Fruit fly (Drosophila melanogaster) whole organism, prepupa: ENCODE data around the gene betaTub85D.

Experiments
- Blimp-1 ChIP-seq: fragments of 200-800 bp; sonication (Bioruptor generic); optimal IDR thresholded peaks from 3 replicates; lab custom pipeline; 2017; ENCODE audit warnings: missing biosample characterization, missing genetic modification characterization, mild to moderate bottlenecking, moderate library complexity, missing genetic modification reagents
- CG10631 ChIP-seq: fragments of 200-800 bp; sonication (Bioruptor generic); optimal IDR thresholded peaks from 2 replicates; lab custom pipeline; 2016; ENCODE audit warnings: missing biosample characterization, missing genetic modification characterization
- CG10669 ChIP-seq: fragments of 200-800 bp; sonication (Bioruptor generic); optimal IDR thresholded peaks from 3 replicates; lab custom pipeline; 2018; ENCODE audit warnings: missing biosample characterization, mild to moderate bottlenecking, missing genetic modification characterization, moderate library complexity
- CG11762 ChIP-seq: fragments of 200-800 bp; sonication (Bioruptor generic); optimal IDR thresholded peaks from 3 replicates; lab custom pipeline; 2016; ENCODE audit warnings: missing biosample characterization, missing genetic modification characterization; ENCODE audit not compliant: insufficient read depth
- CG11902 ChIP-seq: fragments of 200-800 bp; sonication (Bioruptor generic); optimal IDR thresholded peaks from 3 replicates; lab custom pipeline; 2016; ENCODE audit warnings: missing biosample characterization, missing genetic modification characterization
- CG15336 ChIP-seq: fragments of 200-800 bp; sonication (Bioruptor generic); IDR thresholded peaks from 2 replicates; pipeline ENCODE4 v1.3.6; 2022; ENCODE audit warnings: missing biosample characterization, missing genetic modification characterization
- CG1621 ChIP-seq: fragments of 200-800 bp; sonication (Bioruptor generic); optimal IDR thresholded peaks from 3 replicates; lab custom pipeline; 2018; ENCODE audit warnings: missing biosample characterization, mild to moderate bottlenecking, missing genetic modification characterization
- CG16779 ChIP-seq: fragments of 200-800 bp; sonication (Bioruptor generic); optimal IDR thresholded peaks from 3 replicates; lab custom pipeline; 2017; ENCODE audit warnings: missing biosample characterization, mild to moderate bottlenecking, missing genetic modification characterization
- CG3032 ChIP-seq: fragments of 200-800 bp; optimal IDR thresholded peaks from 2 replicates; lab custom pipeline; 2019; ENCODE audit warnings: missing biosample characterization, mild to moderate bottlenecking, missing genetic modification characterization, moderate library complexity
- CG31627 ChIP-seq: fragments of 200-800 bp; sonication (Bioruptor generic); optimal IDR thresholded peaks from 3 replicates; lab custom pipeline; 2016; ENCODE audit warnings: missing biosample characterization, missing genetic modification characterization
- CG32006 ChIP-seq: fragments of 200-800 bp; sonication (Bioruptor generic); optimal IDR thresholded peaks from 3 replicates; lab custom pipeline; 2017; ENCODE audit warnings: missing biosample characterization, mild to moderate bottlenecking, missing genetic modification characterization
- CG3919 ChIP-seq: fragments of 200-800 bp; sonication (Bioruptor generic); optimal IDR thresholded peaks from 3 replicates; lab custom pipeline; 2016; ENCODE audit warnings: missing biosample characterization, missing genetic modification characterization
- CG4318 ChIP-seq: fragments of 200-800 bp; sonication (Bioruptor generic); optimal IDR thresholded peaks from 3 replicates; lab custom pipeline; 2017; ENCODE audit warnings: missing biosample characterization, mild to moderate bottlenecking, missing genetic modification characterization
- CG6163 ChIP-seq: fragments of 200-800 bp; sonication (Bioruptor generic); IDR thresholded peaks from 3 replicates; pipeline ENCODE4 v1.3.6; 2022; ENCODE audit warnings: missing biosample characterization, missing genetic modification characterization
- CG6276 ChIP-seq: fragments of 200-800 bp; sonication (Bioruptor generic); optimal IDR thresholded peaks from 2 replicates; lab custom pipeline; 2017; ENCODE audit warnings: missing biosample characterization, mild to moderate bottlenecking, missing genetic modification characterization
- CG6854 ChIP-seq: fragments of 200-800 bp; sonication (Bioruptor generic); optimal IDR thresholded peaks from 2 replicates; lab custom pipeline; 2017; ENCODE audit warnings: missing biosample characterization, mild to moderate bottlenecking, missing genetic modification characterization
- CG7368 ChIP-seq: fragments of 200-800 bp; sonication (Bioruptor generic); optimal IDR thresholded peaks from 3 replicates; lab custom pipeline; 2016; ENCODE audit warnings: missing biosample characterization, missing genetic modification characterization
- CG8119 ChIP-seq: fragments of 200-800 bp; sonication (Bioruptor generic); IDR thresholded peaks from 3 replicates; pipeline ENCODE4 v1.3.6; 2022; ENCODE audit warnings: missing biosample characterization, missing genetic modification characterization
- CG8319 ChIP-seq: fragments of 200-800 bp; sonication (Bioruptor generic); optimal IDR thresholded peaks from 3 replicates; lab custom pipeline; 2016; ENCODE audit warnings: missing biosample characterization, missing genetic modification characterization
- CG8632 ChIP-seq: fragments of 200-800 bp; sonication (Bioruptor generic); optimal IDR thresholded peaks from 3 replicates; lab custom pipeline; 2016; ENCODE audit warnings: missing biosample characterization, missing genetic modification characterization
- CG9139 ChIP-seq: fragments of 200-800 bp; sonication (Bioruptor generic); optimal IDR thresholded peaks from 3 replicates; lab custom pipeline; 2017; ENCODE audit warnings: missing biosample characterization, mild to moderate bottlenecking, missing genetic modification characterization
- Eip75B ChIP-seq: fragments of 200-800 bp; sonication (Bioruptor generic); optimal IDR thresholded peaks from 3 replicates; lab custom pipeline; 2016; ENCODE audit warnings: missing biosample characterization, missing genetic modification characterization
- Eip78C ChIP-seq: fragments of 200-800 bp; sonication (Bioruptor generic); peaks from one replicate; lab custom pipeline; 2016; ENCODE audit warnings: missing biosample characterization, missing genetic modification characterization
- Eip93F ChIP-seq: fragments of 200-800 bp; sonication (Bioruptor generic); optimal IDR thresholded peaks from 2 replicates; lab custom pipeline; 2016; ENCODE audit warnings: missing biosample characterization, mild to moderate bottlenecking, missing genetic modification characterization
- Ets21C ChIP-seq: fragments of 200-800 bp; sonication (Bioruptor generic); optimal IDR thresholded peaks from 3 replicates; lab custom pipeline; 2016; ENCODE audit warnings: missing biosample characterization, missing genetic modification characterization
- Gug ChIP-seq: fragments of 200-800 bp; sonication (Bioruptor generic); IDR thresholded peaks from 2 replicates; pipeline ENCODE4 v1.3.6; 2022; ENCODE audit warnings: missing biosample characterization, missing genetic modification characterization
- Hr38 ChIP-seq: sonication (Bioruptor generic); optimal IDR thresholded peaks from 2 replicates; lab custom pipeline; 2016; ENCODE audit warnings: missing biosample characterization, missing genetic modification characterization
- Hr4 ChIP-seq: fragments of 200-800 bp; sonication (Bioruptor generic); optimal IDR thresholded peaks from 3 replicates; lab custom pipeline; 2016; ENCODE audit warnings: missing biosample characterization, missing genetic modification characterization
- Lpt ChIP-seq: fragments of 200-800 bp; sonication (Bioruptor generic); optimal IDR thresholded peaks from 3 replicates; lab custom pipeline; 2016; ENCODE audit warnings: missing biosample characterization, missing genetic modification characterization
- Met ChIP-seq: fragments of 200-800 bp; sonication (Bioruptor generic); optimal IDR thresholded peaks from 3 replicates; lab custom pipeline; 2016; ENCODE audit warnings: missing biosample characterization, missing genetic modification characterization
- OdsH ChIP-seq: fragments of 200-800 bp; sonication (Bioruptor generic); optimal IDR thresholded peaks from 3 replicates; lab custom pipeline; 2016; ENCODE audit warnings: missing biosample characterization, missing genetic modification characterization
- Smox ChIP-seq: fragments of 200-800 bp; sonication (Bioruptor generic); optimal IDR thresholded peaks from 3 replicates; lab custom pipeline; 2016; ENCODE audit warnings: missing biosample characterization, missing genetic modification characterization
- Sox102F ChIP-seq: fragments of 200-800 bp; sonication (Bioruptor generic); optimal IDR thresholded peaks from 2 replicates; lab custom pipeline; 2016; ENCODE audit warnings: missing biosample characterization, mild to moderate bottlenecking, missing genetic modification characterization
- Sox14 ChIP-seq: fragments of 200-800 bp; sonication (Bioruptor generic); optimal IDR thresholded peaks from 3 replicates; lab custom pipeline; 2016; ENCODE audit warnings: missing biosample characterization, missing genetic modification characterization
- Sox15 ChIP-seq: fragments of 200-800 bp; sonication (Bioruptor generic); optimal IDR thresholded peaks from 3 replicates; lab custom pipeline; 2016; ENCODE audit warnings: missing biosample characterization, missing genetic modification characterization
- achi ChIP-seq: fragments of 200-800 bp; sonication (Bioruptor generic); optimal IDR thresholded peaks from 3 replicates; lab custom pipeline; 2016; ENCODE audit warnings: missing biosample characterization, missing genetic modification characterization
- acj6 ChIP-seq: fragments of 200-800 bp; sonication (Bioruptor generic); optimal IDR thresholded peaks from 3 replicates; lab custom pipeline; 2016; ENCODE audit warnings: missing biosample characterization, missing genetic modification characterization
- cyc ChIP-seq: fragments of 200-800 bp; sonication (Bioruptor generic); optimal IDR thresholded peaks from 3 replicates; lab custom pipeline; 2016; ENCODE audit warnings: missing biosample characterization, missing genetic modification characterization
- dac ChIP-seq: fragments of 200-800 bp; sonication (Bioruptor generic); optimal IDR thresholded peaks from 2 replicates; lab custom pipeline; 2017; ENCODE audit warnings: missing biosample characterization, mild to moderate bottlenecking, missing genetic modification characterization
- dsx ChIP-seq: fragments of 200-800 bp; optimal IDR thresholded peaks from 3 replicates; lab custom pipeline; 2019; ENCODE audit warnings: missing biosample characterization, mild to moderate bottlenecking, missing genetic modification characterization, moderate library complexity; ENCODE audit not compliant: poor library complexity, severe bottlenecking
- eg ChIP-seq: fragments of 200-800 bp; sonication (Bioruptor generic); IDR thresholded peaks from 3 replicates; pipeline ENCODE4 v1.3.6; 2022; ENCODE audit warnings: missing biosample characterization, missing genetic modification characterization
- fd59A ChIP-seq: fragments of 200-800 bp; sonication (Bioruptor generic); optimal IDR thresholded peaks from 2 replicates; lab custom pipeline; 2017; ENCODE audit warnings: missing biosample characterization, mild to moderate bottlenecking, missing genetic modification characterization, missing genetic modification reagents
- fd85E ChIP-seq: fragments of 200-800 bp; sonication (Bioruptor generic); optimal IDR thresholded peaks from 3 replicates; lab custom pipeline; 2016; ENCODE audit warnings: missing biosample characterization, missing genetic modification characterization
- lz ChIP-seq: fragments of 200-800 bp; sonication (Bioruptor generic); optimal IDR thresholded peaks from 3 replicates; lab custom pipeline; 2016; ENCODE audit warnings: missing biosample characterization, missing genetic modification characterization
- net ChIP-seq: fragments of 200-800 bp; sonication (Bioruptor generic); optimal IDR thresholded peaks from 3 replicates; lab custom pipeline; 2016; ENCODE audit warnings: missing biosample characterization, missing genetic modification characterization
- pdm3 ChIP-seq: fragments of 200-800 bp; sonication (Bioruptor generic); optimal IDR thresholded peaks from 3 replicates; lab custom pipeline; 2016; ENCODE audit warnings: missing biosample characterization, missing genetic modification characterization
- salr ChIP-seq, 2 experiments: fragments of 200-800 bp; sonication (Bioruptor generic); optimal IDR thresholded peaks; 3 replicates each; lab custom pipeline; 2016 to 2018; ENCODE audit warnings: missing biosample characterization in 2 of 2, missing genetic modification characterization in 2 of 2, mild to moderate bottlenecking in 1 of 2
- spab ChIP-seq: fragments of 200-800 bp; sonication (Bioruptor generic); optimal IDR thresholded peaks from 2 replicates; lab custom pipeline; 2017; ENCODE audit warnings: missing biosample characterization, mild to moderate bottlenecking, missing genetic modification characterization, missing genetic modification reagents
- ss ChIP-seq, 2 experiments: fragments of 200-800 bp; sonication (Bioruptor generic); optimal IDR thresholded peaks; 2 replicates in 1 of 2; 3 replicates in 1 of 2; lab custom pipeline; 2017 to 2018; ENCODE audit warnings: mild to moderate bottlenecking in 2 of 2, missing biosample characterization in 2 of 2, missing genetic modification characterization in 2 of 2, moderate library complexity in 1 of 2
- svp ChIP-seq: fragments of 200-800 bp; sonication (Bioruptor generic); peaks from one replicate; lab custom pipeline; 2016; ENCODE audit warnings: missing biosample characterization, missing genetic modification characterization
- topi ChIP-seq: fragments of 200-800 bp; sonication (Bioruptor generic); optimal IDR thresholded peaks from 3 replicates; lab custom pipeline; 2016; ENCODE audit warnings: missing biosample characterization, missing genetic modification characterization
- vri ChIP-seq: fragments of 200-800 bp; sonication (Bioruptor generic); optimal IDR thresholded peaks from 3 replicates; lab custom pipeline; 2016; ENCODE audit warnings: missing biosample characterization, mild to moderate bottlenecking, missing genetic modification characterization

The betaTub85D gene

DNA sequence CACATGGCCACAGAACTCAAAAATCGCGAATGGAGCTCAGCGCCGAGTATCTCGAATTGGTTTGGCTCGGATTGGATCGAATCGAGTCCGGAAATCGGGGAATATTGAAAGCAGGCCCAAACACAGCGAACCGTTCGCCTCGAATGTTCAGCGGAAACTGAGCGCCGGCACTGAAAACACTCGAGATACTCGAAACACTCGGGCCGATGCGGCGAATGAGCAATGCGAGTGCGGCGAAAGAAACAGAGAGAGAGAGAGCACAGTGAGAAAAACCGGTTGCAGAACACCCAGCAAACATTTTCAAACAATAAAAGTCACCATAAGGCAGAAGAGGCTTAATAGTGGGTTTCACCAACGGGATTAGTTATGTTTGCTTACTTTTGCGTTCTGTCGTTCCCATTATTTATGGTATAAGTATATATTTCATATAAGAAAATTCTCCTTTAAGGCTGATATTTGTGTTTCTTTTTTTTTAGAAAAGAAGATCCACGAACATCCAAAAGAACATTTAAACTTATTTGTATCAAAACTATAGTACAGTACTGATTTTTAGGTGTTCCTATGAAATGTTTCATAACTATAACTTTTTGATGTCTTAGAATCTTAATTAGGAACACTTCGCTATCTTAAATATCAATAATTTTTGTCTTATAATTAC, 15.6 kb downstream of the betaTub85D start, which contains the start of gene FER:
TSS of gene FER (minus strand) at position 162 of the 658 bp plus-strand sequence.
- TF ChIP-seq Met (GFP tag; lab: Kevin White, UChicago) = no peak
- no peak for TF ChIP-seq salr (GFP tag; optimal IDR thresholded peaks at IDR 0.05; lab: Kevin White, UChicago)
- TF ChIP-seq CG11902 = no peak
- TF ChIP-seq acj6 (GFP tag; lab: Kevin White, UChicago) = no peak
- no peak for TF ChIP-seq Smox
- TF ChIP-seq Hr38 (GFP tag; lab: Kevin White, UChicago) = no peak
- no peak for TF ChIP-seq Sox15 (GFP tag; lab: Kevin White, UChicago)
- TF ChIP-seq CG9139 (GFP tag; lab: Kevin White, UChicago) = peak; percentile 58
- peak; percentile 18 for TF ChIP-seq topi (GFP tag; lab: Kevin White, UChicago)
- TF ChIP-seq Eip78C = peak; percentile 67
- TF ChIP-seq CG32006 (GFP tag; lab: Kevin White, UChicago) = no peak
- peak; percentile 35; the same call in 1 of the 3 replicates for TF ChIP-seq CG8119 (GFP tag; lab: Robert Waterston, UW)
- TF ChIP-seq Lpt (GFP tag; lab: Kevin White, UChicago) = no peak
- no peak for TF ChIP-seq CG11762
- TF ChIP-seq pdm3 (GFP tag; lab: Kevin White, UChicago) = no peak
- TF ChIP-seq ss (GFP tag; optimal IDR thresholded peaks at IDR 0.05; lab: Kevin White, UChicago) = peak; percentile 9 to 59
- peak; percentile 65 for TF ChIP-seq svp (GFP tag; lab: Kevin White, UChicago)
- no peak for TF ChIP-seq CG4318 (GFP tag; lab: Kevin White, UChicago)
- no peak for TF ChIP-seq net (GFP tag; lab: Kevin White, UChicago)
- peak; percentile 83 for TF ChIP-seq CG6854 (GFP tag; lab: Kevin White, UChicago)
- no peak for TF ChIP-seq Eip93F (GFP tag; lab: Kevin White, UChicago)
- TF ChIP-seq CG6163 (GFP tag; lab: Robert Waterston, UW) = peak; percentile 71
- peak; percentile 8 for TF ChIP-seq CG6276 (GFP tag; lab: Kevin White, UChicago)
- peak; percentile 71; the same call in 2 of the 3 replicates for TF ChIP-seq eg
- no peak for TF ChIP-seq CG7368 (GFP tag; lab: Kevin White, UChicago)
- TF ChIP-seq CG10669 = no peak
- no peak for TF ChIP-seq fd85E (GFP tag; lab: Kevin White, UChicago)
- TF ChIP-seq OdsH (GFP tag; lab: Kevin White, UChicago) = no peak
- TF ChIP-seq Sox14 (GFP tag; lab: Kevin White, UChicago) = no peak
- TF ChIP-seq Ets21C (GFP tag; lab: Kevin White, UChicago) = no peak
- TF ChIP-seq CG8632 = no peak
- peak; percentile 48; the same call in 1 of the 2 replicates for TF ChIP-seq CG15336 (GFP tag; lab: Robert Waterston, UW)
- TF ChIP-seq lz (GFP tag; lab: Kevin White, UChicago) = peak; percentile 6
- no peak for TF ChIP-seq CG8319 (GFP tag; lab: Kevin White, UChicago)
- TF ChIP-seq CG10631 (GFP tag; lab: Kevin White, UChicago) = no peak
- peak; percentile 35 for TF ChIP-seq CG3919
- peak; percentile 16 for TF ChIP-seq spab (GFP tag; lab: Kevin White, UChicago)
- TF ChIP-seq dsx = peak; percentile 39
- TF ChIP-seq CG16779 (tag; lab: Kevin White, UChicago) = peak; percentile 34
- peak; percentile 51 for TF ChIP-seq vri
- peak; percentile 5 for TF ChIP-seq Eip75B
- no peak for TF ChIP-seq Gug (GFP tag; lab: Robert Waterston, UW)
- peak; percentile 63 for TF ChIP-seq CG1621 (tag; lab: Kevin White, UChicago)
- no peak for TF ChIP-seq CG31627 (GFP tag; lab: Kevin White, UChicago)
- peak; percentile 13 for TF ChIP-seq Sox102F (GFP tag; lab: Kevin White, UChicago)
- TF ChIP-seq dac (GFP tag; lab: Kevin White, UChicago) = no peak
- TF ChIP-seq achi (GFP tag; lab: Kevin White, UChicago) = peak; percentile 8
- no peak for TF ChIP-seq fd59A
- no peak for TF ChIP-seq Blimp-1 (GFP tag; lab: Kevin White, UChicago)
- peak; percentile 17 for TF ChIP-seq cyc
- peak; percentile 28 for TF ChIP-seq Hr4 (GFP tag; lab: Kevin White, UChicago)
- TF ChIP-seq CG3032 = peak; percentile 25
